Fruit fly (Drosophila melanogaster): ENCODE data around the gene phol.

DNA sequence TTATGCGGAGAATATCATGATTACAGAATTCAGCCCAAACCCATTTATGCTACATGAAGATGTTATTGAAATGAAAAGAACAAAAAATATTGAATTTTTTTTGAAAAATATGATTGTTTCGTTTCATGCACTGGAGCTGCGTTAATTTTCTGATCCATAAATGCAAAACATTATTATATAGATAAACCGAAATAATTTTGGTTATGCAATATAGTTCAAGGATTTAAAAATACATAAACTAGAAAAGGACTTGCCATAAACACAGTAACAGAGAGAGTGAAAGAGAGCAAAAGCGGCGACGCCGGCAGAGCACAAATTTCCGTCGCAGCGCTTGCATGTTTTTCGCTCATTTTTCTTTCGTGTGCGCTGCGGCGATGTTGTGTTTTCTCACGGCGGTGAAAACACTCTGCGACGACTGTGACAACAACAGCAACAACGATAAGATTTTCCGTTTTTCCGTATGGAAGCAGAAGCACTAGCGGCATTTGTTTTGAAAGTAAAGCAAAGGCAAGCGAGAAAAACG, 6.2 kb upstream of the phol start:
- TF ChIP-seq CG8478 (optimal IDR thresholded peaks at IDR 0.05), result no peak
- TF ChIP-seq CTCF (optimal IDR thresholded peaks at IDR 0.05), result no peak

Data from S2 (cell line).